Fruit fly (Drosophila melanogaster): ENCODE results near the gene Sema5c.

The Sema5c gene

dm6 chr3L:12115103-12115502 lies 33.5 kb upstream of the Sema5c start:
- TF ChIP-seq fru (GFP tag; optimal IDR thresholded peaks at IDR 0.05) (peak; percentile 94), dsf (GFP tag; optimal IDR thresholded peaks at IDR 0.05; ENCODE audit: borderline replicate concordance) (peak; percentile 62), CG9705 (GFP tag; optimal IDR thresholded peaks at IDR 0.05) (peak; percentile 71), Hr78 (GFP tag; optimal IDR thresholded peaks at IDR 0.05) (no peak), Dif (GFP tag; optimal IDR thresholded peaks at IDR 0.05; ENCODE audit: partially characterized antibody) (no peak), Mio (GFP tag; optimal IDR thresholded peaks at IDR 0.05) (peak; percentile 22), foxo (GFP tag; optimal IDR thresholded peaks at IDR 0.05) (peak; percentile 46 to 93), HLH106 (tag; optimal IDR thresholded peaks at IDR 0.05) (peak; percentile 91), ey (GFP tag; optimal IDR thresholded peaks at IDR 0.05) (peak; percentile 93), N (GFP tag; optimal IDR thresholded peaks at IDR 0.05) (no peak), Dfd (GFP tag; optimal IDR thresholded peaks at IDR 0.05) (no peak), psq (GFP tag; optimal IDR thresholded peaks at IDR 0.05) (peak; percentile 90), tai (GFP tag; optimal IDR thresholded peaks at IDR 0.05) (no peak), brk (GFP tag; optimal IDR thresholded peaks at IDR 0.05) (peak; percentile 86), OdsH (GFP tag; optimal IDR thresholded peaks at IDR 0.05) (peak; percentile 93), Jra (GFP tag; optimal IDR thresholded peaks at IDR 0.05) (peak; percentile 78), Sp1 (GFP tag; optimal IDR thresholded peaks at IDR 0.05) (peak; percentile 89), rgr (GFP tag; optimal IDR thresholded peaks at IDR 0.05) (peak; percentile 91), Abd-B (GFP tag; optimal IDR thresholded peaks at IDR 0.05) (no peak), woc (GFP tag; optimal IDR thresholded peaks at IDR 0.05) (peak; percentile 89), jim (GFP tag; optimal IDR thresholded peaks at IDR 0.05) (no peak), Hnf4 (GFP tag; optimal IDR thresholded peaks at IDR 0.05) (peak; percentile 84), Myc (optimal IDR thresholded peaks at IDR 0.05) (no peak), sage (GFP tag; optimal IDR thresholded peaks at IDR 0.05) (peak; percentile 89), Rel (GFP tag; optimal IDR thresholded peaks at IDR 0.05) (peak; percentile 96), Rel (tag; optimal IDR thresholded peaks at IDR 0.05) (peak; percentile 58), CG32264 (GFP tag; optimal IDR thresholded peaks at IDR 0.05) (peak; percentile 82), dl (GFP tag; optimal IDR thresholded peaks at IDR 0.05; ENCODE audit: insufficient read depth in 1 of 2, partially characterized antibody in 2 of 2) (no peak), h (GFP tag; optimal IDR thresholded peaks at IDR 0.05) (peak; percentile 93), pan (optimal IDR thresholded peaks at IDR 0.05) (no peak), br (GFP tag; optimal IDR thresholded peaks at IDR 0.05) (peak; percentile 94), GATAd (GFP tag; optimal IDR thresholded peaks at IDR 0.05) (no peak), dmrt93B (GFP tag; optimal IDR thresholded peaks at IDR 0.05) (peak; percentile 79)

DNA sequence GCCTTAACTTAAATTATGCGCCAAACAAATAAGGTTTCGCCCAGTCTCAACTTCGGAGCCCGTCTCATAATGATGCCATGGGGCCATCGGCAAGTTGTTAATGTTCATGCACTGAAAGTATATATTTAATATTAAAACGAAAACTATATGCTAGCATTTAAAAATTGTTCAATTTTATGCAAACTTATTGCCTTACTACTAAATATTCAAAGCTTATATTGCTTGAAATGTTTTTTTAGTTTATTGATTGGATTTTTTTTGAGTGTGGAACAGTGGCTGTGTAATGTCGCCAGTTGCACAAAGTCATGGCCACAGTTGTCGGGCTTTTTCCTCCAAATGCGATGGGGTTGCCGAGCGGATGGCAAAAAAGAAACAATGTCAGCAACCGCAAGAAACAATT lies 32.6 kb upstream of the Sema5c start:
- no peak for TF ChIP-seq GATAd (GFP tag; optimal IDR thresholded peaks at IDR 0.05)
- peak; percentile 79 for TF ChIP-seq br (GFP tag; optimal IDR thresholded peaks at IDR 0.05)
- TF ChIP-seq sv (GFP tag; optimal IDR thresholded peaks at IDR 0.05) = no peak
- TF ChIP-seq ey (GFP tag; optimal IDR thresholded peaks at IDR 0.05) = peak; percentile 68
- TF ChIP-seq Hr83 (GFP tag; optimal IDR thresholded peaks at IDR 0.05; ENCODE audit: poor library complexity, severe bottlenecking) = no peak
- peak; percentile 67 for TF ChIP-seq tai (GFP tag; optimal IDR thresholded peaks at IDR 0.05)
- TF ChIP-seq dsf (GFP tag; optimal IDR thresholded peaks at IDR 0.05; ENCODE audit: borderline replicate concordance) = no peak
- peak; percentile 80 for TF ChIP-seq fru (GFP tag; optimal IDR thresholded peaks at IDR 0.05)
- TF ChIP-seq lola (GFP tag; optimal IDR thresholded peaks at IDR 0.05) = no peak
- no peak for TF ChIP-seq pan (optimal IDR thresholded peaks at IDR 0.05)
- no peak for TF ChIP-seq usp (GFP tag; optimal IDR thresholded peaks at IDR 0.05)
- no peak for TF ChIP-seq CG9705 (GFP tag; optimal IDR thresholded peaks at IDR 0.05)
- TF ChIP-seq sage (GFP tag; optimal IDR thresholded peaks at IDR 0.05) = peak; percentile 70
- peak; percentile 82 for TF ChIP-seq h (GFP tag; optimal IDR thresholded peaks at IDR 0.05)
- TF ChIP-seq Vsx2 (GFP tag; optimal IDR thresholded peaks at IDR 0.05; ENCODE audit: partially characterized antibody) = no peak
- peak; percentile 75 for TF ChIP-seq woc (GFP tag; optimal IDR thresholded peaks at IDR 0.05)
- peak; percentile 79 for TF ChIP-seq Hnf4 (GFP tag; optimal IDR thresholded peaks at IDR 0.05)
- TF ChIP-seq CrebA (GFP tag; optimal IDR thresholded peaks at IDR 0.05; ENCODE audit: borderline replicate concordance) = no peak
- peak; percentile 15 for TF ChIP-seq CG32264 (GFP tag; optimal IDR thresholded peaks at IDR 0.05)
- TF ChIP-seq Dfd (GFP tag; optimal IDR thresholded peaks at IDR 0.05) = no peak
- peak; percentile 71 for TF ChIP-seq brk (GFP tag; optimal IDR thresholded peaks at IDR 0.05)
- TF ChIP-seq Myc (optimal IDR thresholded peaks at IDR 0.05) = no peak
- no peak for TF ChIP-seq Hr78 (GFP tag; optimal IDR thresholded peaks at IDR 0.05)
- peak; percentile 77 for TF ChIP-seq OdsH (GFP tag; optimal IDR thresholded peaks at IDR 0.05)
- TF ChIP-seq Abd-B (GFP tag; optimal IDR thresholded peaks at IDR 0.05) = no peak
- peak; percentile 73 for TF ChIP-seq rgr (GFP tag; optimal IDR thresholded peaks at IDR 0.05)
- TF ChIP-seq Jra (GFP tag; optimal IDR thresholded peaks at IDR 0.05) = peak; percentile 37
- no peak for TF ChIP-seq dl (GFP tag; optimal IDR thresholded peaks at IDR 0.05; ENCODE audit: insufficient read depth in 1 of 2, partially characterized antibody in 2 of 2)
- peak; percentile 62 for TF ChIP-seq dmrt93B (GFP tag; optimal IDR thresholded peaks at IDR 0.05)
- peak; percentile 74 for TF ChIP-seq Sp1 (GFP tag; optimal IDR thresholded peaks at IDR 0.05)
- TF ChIP-seq Rel (GFP tag; optimal IDR thresholded peaks at IDR 0.05) = no peak
- TF ChIP-seq Rel (tag; optimal IDR thresholded peaks at IDR 0.05) = no peak
- peak; percentile 50 for TF ChIP-seq psq (GFP tag; optimal IDR thresholded peaks at IDR 0.05)
- TF ChIP-seq jim (GFP tag; optimal IDR thresholded peaks at IDR 0.05) = no peak
- no peak for TF ChIP-seq Dif (GFP tag; optimal IDR thresholded peaks at IDR 0.05; ENCODE audit: partially characterized antibody)
- peak; percentile 78 for TF ChIP-seq HLH106 (tag; optimal IDR thresholded peaks at IDR 0.05)
- TF ChIP-seq Mio (GFP tag; optimal IDR thresholded peaks at IDR 0.05) = no peak
- no peak for TF ChIP-seq N (GFP tag; optimal IDR thresholded peaks at IDR 0.05)
- TF ChIP-seq foxo (GFP tag; optimal IDR thresholded peaks at IDR 0.05) = peak in 1 of 2 experiments; percentile 74
